Fruit fly (Drosophila melanogaster): ENCODE data around the gene CG14069.

DNA sequence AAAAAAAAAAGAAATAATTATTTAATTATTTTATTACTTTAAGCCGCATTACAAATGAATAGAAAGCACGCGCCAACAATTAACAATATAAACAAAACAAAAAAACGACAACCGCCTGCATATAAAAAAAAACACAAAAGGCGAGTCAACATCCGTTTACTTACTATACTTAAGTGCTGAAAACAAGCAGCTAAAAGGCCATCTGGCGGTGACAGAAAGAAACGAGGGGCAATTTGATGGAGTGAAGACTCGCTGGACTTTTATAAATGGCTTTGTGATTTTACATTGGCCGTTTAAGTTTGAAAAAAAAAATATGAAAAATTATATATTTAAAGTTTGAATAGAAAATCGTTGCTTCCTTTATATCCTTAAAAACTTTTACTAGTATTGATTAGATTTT lies 29.7 kb upstream of the CG14069 start:
- TF ChIP-seq CG12605 (GFP tag; IDR thresholded peaks at IDR 0.05) (no peak), CG8301 (tag; optimal IDR thresholded peaks at IDR 0.05) (no peak), rn (GFP tag; IDR thresholded peaks at IDR 0.05) (no peak), Pif1A (GFP tag; optimal IDR thresholded peaks at IDR 0.05) (no peak), CG15710 (tag; optimal IDR thresholded peaks at IDR 0.05) (no peak), fd96Ca (GFP tag; IDR thresholded peaks at IDR 0.05) (no peak), EcR (GFP tag; optimal IDR thresholded peaks at IDR 0.05) (no peak), CG10348 (GFP tag; IDR thresholded peaks at IDR 0.05) (no peak), CG32121 (GFP tag; IDR thresholded peaks at IDR 0.05) (no peak), CG34367 (tag; optimal IDR thresholded peaks at IDR 0.05) (no peak), gl (tag; optimal IDR thresholded peaks at IDR 0.05) (no peak)

All from whole organism, pupa.